Fruit fly (Drosophila melanogaster) whole organism, pupa: Measurements from ENCODE around the gene Rdh.

Source experiments
- CG10348 ChIP-seq: fragments of 200-800 bp; sonication (Bioruptor generic); IDR thresholded peaks from 2 replicates; pipeline ENCODE4 v1.3.6; 2022; ENCODE audit warnings: missing biosample characterization, missing genetic modification characterization
- CG12605 ChIP-seq: fragments of 200-800 bp; sonication (Bioruptor generic); IDR thresholded peaks from 2 replicates; pipeline ENCODE4 v1.3.6; 2022; ENCODE audit warnings: missing biosample characterization, missing genetic modification characterization
- CG13204 ChIP-seq: fragments of 200-800 bp; sonication (Bioruptor generic); optimal IDR thresholded peaks from 2 replicates; lab custom pipeline; 2018; ENCODE audit warnings: missing biosample characterization, mild to moderate bottlenecking, missing genetic modification characterization, moderate library complexity
- CG15710 ChIP-seq: fragments of 200-800 bp; sonication (Bioruptor generic); optimal IDR thresholded peaks from 2 replicates; lab custom pipeline; 2018; ENCODE audit warnings: missing biosample characterization, mild to moderate bottlenecking, missing genetic modification characterization, moderate library complexity
- CG32121 ChIP-seq: fragments of 200-800 bp; sonication (Bioruptor generic); IDR thresholded peaks from 2 replicates; pipeline ENCODE4 v1.3.6; 2022; ENCODE audit warnings: missing biosample characterization, missing genetic modification characterization
- CG8301 ChIP-seq: fragments of 200-800 bp; sonication (Bioruptor generic); optimal IDR thresholded peaks from 2 replicates; lab custom pipeline; 2018; ENCODE audit warnings: missing biosample characterization, mild to moderate bottlenecking, missing genetic modification characterization
- EcR ChIP-seq: fragments of 200-800 bp; sonication (Bioruptor generic); optimal IDR thresholded peaks from 3 replicates; lab custom pipeline; 2019; ENCODE audit warnings: missing biosample characterization, missing genetic modification characterization, mild to moderate bottlenecking, moderate library complexity, missing genetic modification reagents
- Ets98B ChIP-seq: fragments of 200-800 bp; sonication (Bioruptor generic); IDR thresholded peaks from 2 replicates; pipeline ENCODE4 v1.3.6; 2022; ENCODE audit warnings: missing biosample characterization, missing genetic modification characterization
- Pif1B ChIP-seq: fragments of 200-800 bp; sonication (Bioruptor generic); optimal IDR thresholded peaks from 3 replicates; lab custom pipeline; 2016; ENCODE audit warnings: missing biosample characterization, missing genetic modification characterization
- Snoo ChIP-seq: fragments of 200-800 bp; sonication (Bioruptor generic); optimal IDR thresholded peaks from 3 replicates; lab custom pipeline; 2017; ENCODE audit warnings: missing biosample characterization, mild to moderate bottlenecking, missing genetic modification characterization, inconsistent platforms
- fd96Ca ChIP-seq: fragments of 200-800 bp; sonication (Bioruptor generic); IDR thresholded peaks from 3 replicates; pipeline ENCODE4 v1.3.6; 2022; ENCODE audit warnings: missing biosample characterization, missing genetic modification characterization
- gl ChIP-seq: fragments of 200-800 bp; sonication (Bioruptor generic); optimal IDR thresholded peaks from 2 replicates; lab custom pipeline; 2018; ENCODE audit warnings: missing biosample characterization, mild to moderate bottlenecking, missing genetic modification characterization
- rn ChIP-seq: fragments of 200-800 bp; sonication (Bioruptor generic); IDR thresholded peaks from 2 replicates; pipeline ENCODE4 v1.3.6; 2022; ENCODE audit warnings: missing biosample characterization, missing genetic modification characterization

DNA sequence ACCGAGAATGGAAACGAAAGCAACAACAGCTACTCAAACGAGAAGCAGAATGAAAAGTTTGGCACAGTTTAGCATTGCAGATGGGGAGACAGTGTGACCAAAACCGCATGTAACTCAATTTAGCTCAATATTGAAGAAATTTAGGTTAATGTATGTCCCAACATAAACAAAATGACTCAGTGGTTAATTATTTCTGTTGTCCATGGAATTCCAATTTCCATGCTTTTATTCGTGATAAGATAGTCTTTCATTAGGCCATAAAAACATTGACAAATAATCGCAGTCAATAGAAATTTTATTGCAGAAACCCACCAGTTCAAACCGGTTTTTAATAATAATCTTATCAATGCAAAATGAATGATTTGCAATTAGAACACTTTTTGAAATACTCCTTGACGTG is 23.4 kb upstream of the Rdh start:
- TF ChIP-seq CG12605 (GFP tag; lab: Robert Waterston, UW) (no peak), rn (no peak), CG10348 (GFP tag; lab: Robert Waterston, UW) (no peak), Snoo (tag; lab: Kevin White, UChicago) (no peak), CG15710 (tag; lab: Kevin White, UChicago) (no peak), CG32121 (no peak), Ets98B (GFP tag; lab: Robert Waterston, UW) (no peak), EcR (GFP tag; lab: Kevin White, UChicago) (no peak), gl (tag; lab: Kevin White, UChicago) (no peak), Pif1B (GFP tag; lab: Kevin White, UChicago) (no peak), fd96Ca (GFP tag; lab: Robert Waterston, UW) (no peak), CG8301 (tag; lab: Kevin White, UChicago) (peak; percentile 16), CG13204 (no peak)
